Worm (Caenorhabditis elegans) whole organism, L4/young adult: Measurements from ENCODE around the gene nas-21.

Source experiments
- W03F9.2 ChIP-seq: fragments of 150-350 bp; optimal IDR thresholded peaks from 2 replicates; lab custom pipeline; 2014; ENCODE audit warnings: missing biosample characterization, missing genetic modification characterization
- dao-5 ChIP-seq: sonication (generic microtip); optimal IDR thresholded peaks from 2 replicates; lab custom pipeline; 2016; ENCODE audit warnings: missing genotype, missing genetic modification characterization, moderate library complexity, missing compliant biosample characterization
- him-1 ChIP-seq: sonication (generic microtip); optimal IDR thresholded peaks from 2 replicates; lab custom pipeline; 2016; ENCODE audit warnings: missing genotype, missing genetic modification reagents, missing genetic modification characterization, missing compliant biosample characterization

nas-21 gene

DNA sequence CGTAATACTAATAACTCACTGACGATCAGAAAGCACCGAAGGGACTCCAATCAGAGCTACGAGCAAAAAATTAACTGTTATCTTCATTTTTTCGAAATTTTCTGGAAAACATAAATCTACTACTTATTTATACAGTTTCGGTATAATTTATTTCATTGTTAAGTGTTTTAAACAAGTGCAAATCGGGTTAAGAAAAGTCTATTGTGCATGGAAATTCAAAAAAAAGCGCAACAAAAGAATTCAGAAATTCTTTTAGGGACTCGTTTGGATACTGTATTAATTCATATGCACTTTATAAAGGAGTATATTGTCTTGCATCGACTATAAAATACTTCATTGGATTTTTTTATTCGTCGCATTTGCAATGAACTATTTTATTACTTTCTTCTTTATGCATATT, at the start of gene nas-21, which contains the start of gene nas-20:
TSS of gene nas-21 (plus strand) at position 356 of the 400 bp plus-strand sequence.
TSS of gene nas-20 (minus strand) at position 101 of the 400 bp plus-strand sequence.
- TF ChIP-seq him-1 (tag; lab: Kevin White, UChicago) (no peak), dao-5 (tag; lab: Kevin White, UChicago) (no peak), W03F9.2 (tag; lab: Kevin White, UChicago) (no peak)

DNA sequence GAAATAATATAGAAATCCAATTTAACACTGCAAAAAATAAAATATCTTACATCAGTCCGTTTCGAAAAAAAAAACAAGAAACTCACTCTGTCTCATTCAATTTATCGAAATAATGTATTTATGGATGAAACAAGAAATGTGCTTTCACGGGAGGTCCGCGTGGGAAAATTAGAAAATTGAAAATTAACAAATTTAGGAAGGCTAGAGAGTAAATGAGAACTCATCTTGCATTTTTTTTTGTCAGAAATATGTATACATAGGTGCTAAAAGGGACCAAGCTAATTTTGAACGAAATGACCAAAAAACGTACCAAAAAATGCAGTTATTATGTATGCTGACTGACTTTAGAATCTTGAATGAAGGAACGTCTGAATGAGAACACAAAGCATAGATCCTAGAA, 47.8 kb upstream of the nas-21 start, which contains the start of gene T26H10.2:
TSS of gene T26H10.2 (minus strand) at position 101 of the 400 bp plus-strand sequence.
- no peak for TF ChIP-seq W03F9.2 (tag; lab: Kevin White, UChicago)
- no peak for TF ChIP-seq dao-5 (tag; lab: Kevin White, UChicago)
- TF ChIP-seq him-1 (tag; lab: Kevin White, UChicago) = no peak

DNA sequence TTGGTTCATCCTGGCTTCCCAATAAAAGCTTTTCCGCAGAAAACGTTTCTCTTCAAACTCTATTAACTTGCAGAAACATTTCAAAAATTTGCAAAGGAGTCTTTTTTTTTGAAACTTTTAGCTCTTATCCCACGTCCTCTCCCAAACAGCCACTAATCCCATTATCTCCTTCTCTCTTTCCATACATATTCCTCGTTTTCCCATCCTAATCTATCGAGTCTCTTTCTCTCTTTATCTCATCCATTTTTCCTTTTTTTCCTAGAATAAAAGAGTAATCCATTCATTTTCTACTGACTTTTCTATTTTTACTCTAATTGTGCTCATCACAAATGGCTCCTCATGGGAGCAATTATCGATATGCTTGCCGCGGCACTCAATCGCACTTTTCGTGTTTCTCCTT, 43.6 kb upstream of the nas-21 start:
- TF ChIP-seq W03F9.2 (tag; lab: Kevin White, UChicago) (no peak), dao-5 (tag; lab: Kevin White, UChicago) (no peak), him-1 (tag; lab: Kevin White, UChicago) (no peak)

DNA sequence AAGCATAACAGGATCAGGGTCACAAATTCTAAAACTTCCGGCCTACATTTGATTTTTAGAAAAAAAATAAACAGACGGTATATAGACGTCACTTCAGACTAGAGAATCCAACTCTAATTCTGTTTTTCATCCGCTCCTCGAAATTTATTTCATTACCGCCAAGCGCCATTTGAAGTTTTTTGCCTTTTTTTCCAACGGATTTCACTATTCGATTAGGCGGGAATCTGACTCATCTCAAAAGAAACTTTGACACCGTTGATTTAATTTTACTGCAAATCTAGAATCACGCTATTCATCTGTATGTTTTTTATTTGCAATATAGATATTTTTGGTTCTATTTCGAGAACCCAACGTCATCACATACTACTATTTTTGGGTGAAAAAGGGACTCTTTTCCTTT, 41.5 kb upstream of the nas-21 start:
- TF ChIP-seq him-1 (tag; lab: Kevin White, UChicago) = no peak

DNA sequence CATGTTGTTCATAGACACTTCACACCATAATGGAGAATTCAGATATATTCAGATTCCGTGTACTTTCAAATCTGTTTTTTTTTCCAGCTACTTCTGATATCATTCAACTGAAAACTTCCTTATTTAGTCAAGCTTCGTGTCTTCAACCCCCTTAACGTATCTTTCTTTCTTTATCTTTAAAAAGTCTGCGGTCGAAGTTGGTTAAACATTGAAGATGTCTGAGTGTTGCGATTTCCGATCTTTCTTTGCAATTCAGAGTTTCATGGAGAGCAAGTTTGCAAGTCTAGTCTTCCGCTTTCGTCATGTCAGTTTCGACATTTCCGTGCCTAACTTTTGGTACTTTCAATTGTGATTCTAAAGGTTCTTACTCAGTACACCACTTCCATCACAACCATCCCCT, 37.1 kb upstream of the nas-21 start:
- TF ChIP-seq W03F9.2 (tag; lab: Kevin White, UChicago) (no peak), dao-5 (tag; lab: Kevin White, UChicago) (no peak), him-1 (tag; lab: Kevin White, UChicago) (no peak)

DNA sequence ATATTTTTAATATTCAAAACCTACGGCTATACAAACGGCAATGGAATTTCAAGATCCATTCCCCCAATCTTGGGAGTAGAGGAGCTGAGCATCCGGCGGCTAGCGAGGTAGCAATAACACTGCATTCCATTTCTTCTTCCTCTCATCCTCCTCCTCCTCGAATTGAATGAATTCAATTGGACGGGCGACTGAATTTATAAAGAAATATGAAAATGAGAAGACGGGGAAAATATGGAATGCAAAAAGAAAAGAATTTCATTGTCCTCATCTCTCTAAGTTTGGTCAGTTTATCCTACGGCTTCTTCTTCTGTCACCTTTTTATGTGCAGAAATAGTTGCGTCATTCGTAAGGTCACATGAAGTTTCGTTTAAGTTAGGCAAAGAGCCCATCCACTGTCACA, 36.0 kb upstream of the nas-21 start:
- no peak for TF ChIP-seq W03F9.2 (tag; lab: Kevin White, UChicago)
- TF ChIP-seq dao-5 (tag; lab: Kevin White, UChicago) = no peak
- TF ChIP-seq him-1 (tag; lab: Kevin White, UChicago) = no peak

DNA sequence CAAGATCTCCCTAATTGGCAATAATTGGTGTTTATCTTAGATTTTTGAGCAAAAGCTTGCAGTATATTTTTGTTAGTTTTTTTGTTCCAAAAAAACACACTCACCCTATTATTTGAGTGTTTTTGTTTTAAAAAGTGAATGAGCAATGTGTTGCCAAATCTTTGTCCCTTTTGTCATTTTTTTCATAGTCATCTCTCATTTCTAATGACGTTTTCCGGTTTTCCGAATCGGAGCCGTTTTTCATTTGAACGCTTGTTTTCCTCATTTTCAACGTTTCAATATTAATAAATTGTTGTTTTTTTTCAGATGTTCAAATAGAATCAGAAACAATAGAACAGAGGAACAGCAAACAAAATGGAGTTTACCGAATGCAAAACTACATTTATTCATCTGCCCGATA, 33.9 kb upstream of the nas-21 start, which contains the start of gene dmsr-1:
TSS of gene dmsr-1 (plus strand) at position 301 of the 400 bp plus-strand sequence.
- TF ChIP-seq dao-5 (tag; lab: Kevin White, UChicago) (no peak), W03F9.2 (tag; lab: Kevin White, UChicago) (no peak), him-1 (tag; lab: Kevin White, UChicago) (no peak)

DNA sequence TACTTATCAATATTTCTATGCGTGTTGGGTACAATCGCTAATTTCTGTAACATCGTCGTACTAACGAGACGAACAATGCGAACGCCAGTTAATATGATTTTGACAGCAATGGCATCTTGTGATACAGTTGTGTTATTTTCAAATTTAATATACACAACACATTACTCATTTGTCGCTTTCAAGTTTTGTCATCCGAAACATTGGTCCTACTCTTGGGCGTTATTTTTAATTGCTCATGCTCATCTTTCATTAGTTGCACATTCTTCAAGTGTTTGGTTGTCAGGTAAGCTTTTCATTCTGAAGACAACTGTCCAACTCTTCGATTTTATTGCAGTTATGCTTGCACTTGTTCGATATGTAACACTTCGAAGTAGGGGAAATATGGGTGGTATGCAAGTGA, 33.2 kb upstream of the nas-21 start:
- TF ChIP-seq dao-5 (tag; lab: Kevin White, UChicago) (no peak), him-1 (tag; lab: Kevin White, UChicago) (no peak)

DNA sequence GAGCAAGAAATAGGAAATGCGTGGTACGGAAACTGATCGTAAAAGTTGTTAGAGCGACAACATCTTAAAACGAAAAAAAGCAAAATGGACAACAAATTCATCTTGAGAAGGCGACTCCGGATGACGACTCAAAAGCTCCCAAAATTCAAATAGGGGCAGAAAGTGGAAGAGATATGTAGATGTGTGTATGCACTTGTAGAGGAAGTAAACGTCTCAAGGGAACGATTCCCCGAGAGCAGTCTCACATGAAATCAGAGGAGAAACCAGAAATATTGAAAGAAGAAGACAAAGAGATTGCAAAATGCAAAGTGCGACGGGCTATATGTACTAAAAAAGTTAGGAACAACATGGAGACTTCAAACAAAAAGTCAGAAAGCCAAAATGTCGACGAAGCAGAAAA, 28.9 kb upstream of the nas-21 start, which contains the start of gene F57B7.2:
TSS of gene F57B7.2 (minus strand) at position 101 of the 400 bp plus-strand sequence.
- TF ChIP-seq dao-5 (tag; lab: Kevin White, UChicago) = no peak
- no peak for TF ChIP-seq him-1 (tag; lab: Kevin White, UChicago)

DNA sequence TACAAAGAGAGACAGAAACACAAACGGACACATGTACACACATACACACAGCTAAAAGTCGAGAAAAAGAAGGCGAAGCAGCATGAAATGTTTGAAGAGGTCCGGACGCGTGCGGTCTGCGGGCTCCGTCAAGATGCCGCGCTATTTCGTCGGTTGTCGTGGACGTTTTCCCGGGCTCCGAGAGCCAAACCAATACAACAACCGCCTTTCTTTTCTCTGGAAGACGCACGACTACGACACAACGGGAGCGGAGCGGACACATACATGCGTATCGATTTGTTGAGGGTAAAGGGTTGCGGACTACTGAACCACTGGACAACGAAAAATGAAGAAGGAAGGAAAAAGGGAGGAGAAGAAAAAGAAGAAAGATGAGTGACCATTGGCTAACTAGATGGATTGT, 27.0 kb upstream of the nas-21 start:
- TF ChIP-seq him-1 (tag; lab: Kevin White, UChicago) (peak; percentile 35), W03F9.2 (tag; lab: Kevin White, UChicago) (no peak), dao-5 (tag; lab: Kevin White, UChicago) (no peak)

DNA sequence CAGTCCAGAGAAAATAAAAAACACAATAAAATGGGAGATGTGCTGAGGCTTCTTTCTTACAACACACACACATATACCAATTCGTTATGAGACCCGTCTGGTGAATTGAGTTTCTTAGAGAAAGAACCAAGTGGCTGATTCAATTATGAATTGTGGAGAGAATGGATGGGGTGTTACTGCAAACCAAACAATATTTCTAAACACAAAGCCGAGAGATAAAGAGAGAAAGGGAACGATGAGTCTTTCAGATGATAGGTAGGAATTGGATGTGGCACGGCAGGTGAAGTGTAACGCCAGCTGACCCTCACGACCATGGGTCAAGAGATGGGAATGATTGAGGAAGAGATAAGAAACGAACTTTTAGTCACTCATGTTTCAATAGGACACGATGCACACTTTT, 26.1 kb upstream of the nas-21 start, which contains the start of gene mig-17:
TSS of gene mig-17 (plus strand) at position 389 of the 400 bp plus-strand sequence.
- TF ChIP-seq W03F9.2 (tag; lab: Kevin White, UChicago) (no peak), him-1 (tag; lab: Kevin White, UChicago) (no peak), dao-5 (tag; lab: Kevin White, UChicago) (no peak)

DNA sequence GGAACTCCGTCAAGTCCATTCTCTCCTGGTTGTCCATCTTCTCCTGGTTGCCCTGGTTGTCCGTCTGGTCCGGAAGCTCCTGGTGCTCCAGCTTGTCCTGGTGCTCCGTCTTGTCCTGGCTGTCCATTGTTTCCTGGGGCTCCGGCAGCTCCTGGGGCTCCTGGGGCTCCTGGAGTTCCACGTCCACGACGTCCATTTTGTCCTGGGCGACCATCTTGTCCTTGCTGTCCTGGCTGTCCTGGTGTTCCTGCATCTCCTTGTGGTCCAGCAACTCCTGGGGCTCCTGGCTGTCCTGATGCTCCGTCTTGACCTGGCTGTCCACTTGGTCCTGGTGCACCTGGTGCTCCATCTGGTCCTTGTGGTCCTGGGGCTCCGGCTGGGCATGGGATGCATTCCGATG, 23.0 kb upstream of the nas-21 start:
- no peak for TF ChIP-seq W03F9.2 (tag; lab: Kevin White, UChicago)
- no peak for TF ChIP-seq dao-5 (tag; lab: Kevin White, UChicago)
- no peak for TF ChIP-seq him-1 (tag; lab: Kevin White, UChicago)

DNA sequence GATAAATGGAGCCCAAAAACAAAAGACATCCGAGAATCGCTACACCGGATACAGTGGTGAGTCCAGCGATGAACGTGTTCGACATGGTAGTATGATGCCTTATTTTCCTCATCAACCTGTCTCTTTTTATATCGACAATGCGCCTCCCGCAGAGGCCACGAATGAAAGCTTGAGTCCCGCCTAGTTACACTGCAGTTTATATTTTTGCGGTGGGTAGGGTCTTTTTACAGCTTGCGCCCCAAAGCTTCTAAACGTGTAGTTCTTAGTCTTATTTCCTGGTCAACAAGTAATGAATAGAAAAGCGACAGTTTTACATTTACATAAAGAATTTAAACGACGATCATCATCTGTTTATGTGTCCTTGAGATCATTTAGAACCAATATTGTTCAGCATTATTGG, 22.1 kb upstream of the nas-21 start, which contains the start of gene col-156:
TSS of gene col-156 (minus strand) at position 101 of the 400 bp plus-strand sequence.
- TF ChIP-seq him-1 (tag; lab: Kevin White, UChicago) = no peak
- no peak for TF ChIP-seq W03F9.2 (tag; lab: Kevin White, UChicago)
- no peak for TF ChIP-seq dao-5 (tag; lab: Kevin White, UChicago)

DNA sequence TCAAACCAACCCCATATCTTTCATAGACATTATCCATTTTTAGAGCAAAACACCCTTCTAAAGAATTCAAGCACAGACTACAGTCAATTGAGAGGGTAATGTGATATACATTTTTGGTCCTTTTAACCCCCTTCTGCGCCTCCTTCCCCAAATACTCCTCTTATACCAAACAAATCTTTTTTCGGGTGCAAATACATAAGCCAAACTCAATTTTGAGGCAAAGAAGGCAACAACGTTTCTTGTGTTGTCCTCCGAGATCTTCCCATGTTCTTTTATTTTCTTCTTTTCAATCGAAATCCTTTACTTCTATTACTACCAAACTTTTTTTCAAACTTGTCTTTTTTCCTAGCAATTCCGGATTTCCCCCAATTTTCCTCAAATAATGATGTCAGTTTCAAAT, 17.4 kb upstream of the nas-21 start:
- no peak for TF ChIP-seq W03F9.2 (tag; lab: Kevin White, UChicago)
- TF ChIP-seq dao-5 (tag; lab: Kevin White, UChicago) = no peak
- TF ChIP-seq him-1 (tag; lab: Kevin White, UChicago) = no peak
